Worm (Caenorhabditis elegans): ENCODE results near the gene C04C3.6.

DNA sequence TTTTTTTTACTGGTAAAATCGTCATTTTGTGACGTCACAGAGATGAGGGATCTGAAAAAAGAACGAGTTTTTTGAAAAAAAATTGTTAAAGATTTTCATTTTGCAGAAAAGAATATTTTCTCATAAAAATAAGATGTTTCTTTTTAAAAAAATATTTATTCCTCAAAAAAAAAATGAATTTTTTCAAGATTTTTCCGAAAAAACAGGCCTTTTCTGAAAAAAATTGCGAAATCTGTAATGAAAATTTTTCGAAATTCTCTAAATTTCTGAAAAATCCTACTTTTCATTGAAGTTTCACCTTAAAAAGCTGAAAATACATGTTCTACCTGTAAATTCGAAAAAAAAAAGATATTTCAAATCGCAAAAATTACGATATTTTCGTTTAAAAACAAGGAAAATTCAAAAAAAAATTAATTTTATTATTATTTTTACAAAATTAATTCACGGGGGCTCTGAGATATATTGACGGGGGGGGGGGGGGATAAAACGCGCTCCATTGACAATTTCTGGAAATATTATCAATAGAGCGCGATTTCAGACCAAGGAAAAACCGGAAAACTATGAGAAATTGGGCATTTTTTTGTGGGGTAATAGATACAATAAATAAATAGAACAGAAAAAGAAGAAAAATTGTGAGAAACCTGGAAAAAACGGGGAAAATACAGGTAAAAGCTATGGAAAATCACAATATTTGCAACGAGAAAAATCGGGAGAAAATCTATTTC is 44.2 kb downstream of the C04C3.6 start, which contains the start of gene otub-4:
- TF ChIP-seq nhr-179 (tag; optimal IDR thresholded peaks at IDR 0.05), result no peak
- TF ChIP-seq snpc-4 (GFP tag; optimal IDR thresholded peaks at IDR 0.05), result no peak
- TF ChIP-seq snpc-4 (tag; optimal IDR thresholded peaks at IDR 0.05), result no peak
- TF ChIP-seq tlf-1 (GFP tag; optimal IDR thresholded peaks at IDR 0.05), result no peak
- no peak for TF ChIP-seq sptf-2 (GFP tag; optimal IDR thresholded peaks at IDR 0.05)
- TF ChIP-seq unc-130 (GFP tag; optimal IDR thresholded peaks at IDR 0.05), result no peak
- TF ChIP-seq cebp-1 (GFP tag; IDR thresholded peaks at IDR 0.05), result no peak
- peak; percentile 24 for TF ChIP-seq cebp-1 (tag; optimal IDR thresholded peaks at IDR 0.05)
- no peak for TF ChIP-seq madf-3 (GFP tag; IDR thresholded peaks at IDR 0.05)
- TF ChIP-seq mxl-1 (tag; optimal IDR thresholded peaks at IDR 0.05), result no peak
- TF ChIP-seq nhr-90 (tag; optimal IDR thresholded peaks at IDR 0.05), result no peak
